Worm (Caenorhabditis elegans): ENCODE data around the gene pfd-5.

The pfd-5 gene

DNA sequence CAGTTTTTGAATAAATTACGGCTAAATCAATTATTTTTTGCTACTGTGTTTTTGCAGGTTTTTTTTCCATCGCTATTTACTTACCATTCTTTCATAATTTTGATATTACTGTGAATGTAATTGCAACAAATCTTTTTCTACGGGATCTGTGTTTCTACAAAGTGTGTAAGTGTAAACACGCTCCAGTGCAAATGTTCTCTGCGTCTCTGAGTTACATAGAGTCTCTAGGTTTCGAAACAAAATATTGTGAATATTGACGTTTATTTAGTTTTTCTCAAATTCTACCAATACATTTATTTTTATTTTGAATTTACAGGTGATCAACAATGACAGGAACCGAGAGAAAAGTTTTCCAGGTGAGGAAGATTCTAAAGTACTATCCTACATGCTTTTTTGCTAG is 14.7 kb downstream of the pfd-5 start, which contains the start of gene yju-2 (continued):
- TF ChIP-seq efl-1 (optimal IDR thresholded peaks at IDR 0.05) (peak; percentile 74 to 83), efl-1 (GFP tag; optimal IDR thresholded peaks at IDR 0.05 in 1 of 2) (peak; percentile 63 to 95), tbx-2 (tag; optimal IDR thresholded peaks at IDR 0.05) (peak; percentile 13)

DNA sequence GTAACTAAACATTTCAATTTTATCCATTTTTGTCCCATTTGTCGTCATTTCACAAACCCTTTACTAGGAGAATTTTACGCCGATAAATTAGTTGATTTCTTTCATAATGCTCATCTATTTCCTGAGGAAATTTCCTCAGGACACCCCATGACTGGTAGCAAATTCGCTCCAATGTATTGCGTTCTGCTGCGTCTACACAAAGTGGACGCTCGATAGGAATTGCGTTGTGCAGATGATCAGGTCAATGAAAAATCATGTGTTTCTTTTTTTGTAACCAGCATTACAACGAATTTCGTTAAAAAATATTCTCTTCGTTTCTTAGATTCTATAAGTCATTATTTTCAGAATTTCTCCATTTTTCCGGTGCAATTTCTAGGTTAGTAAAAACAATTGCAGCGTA is 16.9 kb downstream of the pfd-5 start, which contains the start of gene epg-4:
Gene epg-4 (plus strand): TSS at position 346 of the 400 bp plus-strand sequence.
- TF ChIP-seq ceh-8 (GFP tag; optimal IDR thresholded peaks at IDR 0.05), result no peak
- TF ChIP-seq fkh-10 (GFP tag; optimal IDR thresholded peaks at IDR 0.05), result no peak
- no peak for TF ChIP-seq mef-2 (tag; optimal IDR thresholded peaks at IDR 0.05)
- no peak for TF ChIP-seq sup-37 (GFP tag; optimal IDR thresholded peaks at IDR 0.05)
- no peak for TF ChIP-seq nhr-12 (tag; optimal IDR thresholded peaks at IDR 0.05)
- TF ChIP-seq isw-1 (GFP tag; IDR thresholded peaks at IDR 0.05), result no peak; the same call in 1 of the 2 replicates
- peak in 1 of 2 experiments; percentile 22 for TF ChIP-seq mdl-1 (tag; optimal IDR thresholded peaks at IDR 0.05)
- no peak for TF ChIP-seq dsc-1 (tag; optimal IDR thresholded peaks at IDR 0.05)
- no peak for TF ChIP-seq ceh-88 (GFP tag; IDR thresholded peaks at IDR 0.05)
- TF ChIP-seq efl-1 (optimal IDR thresholded peaks at IDR 0.05), result peak; percentile 19 to 57
- TF ChIP-seq efl-1 (GFP tag; optimal IDR thresholded peaks at IDR 0.05 in 1 of 2), result peak; percentile 45 to 93
- TF ChIP-seq skn-1 (tag; optimal IDR thresholded peaks at IDR 0.05), result peak; percentile 47
- no peak for TF ChIP-seq lin-15B (tag; optimal IDR thresholded peaks at IDR 0.05)
- TF ChIP-seq snu-23 (GFP tag; optimal IDR thresholded peaks at IDR 0.05), result peak; percentile 36
- TF ChIP-seq dpl-1 (GFP tag; optimal IDR thresholded peaks at IDR 0.05), result peak; percentile 9 to 53 (median 41)
- TF ChIP-seq lsy-2 (tag; optimal IDR thresholded peaks at IDR 0.05), result peak in 1 of 2 experiments; percentile 69
- TF ChIP-seq C16A3.4 (tag; optimal IDR thresholded peaks at IDR 0.05), result peak; percentile 50
- TF ChIP-seq lir-3 (tag; optimal IDR thresholded peaks at IDR 0.05; ENCODE audit: poor library complexity), result no peak
- peak in 1 of 3 experiments; percentile 11 for TF ChIP-seq ceh-82 (tag; optimal IDR thresholded peaks at IDR 0.05)
- TF ChIP-seq ceh-90 (tag; optimal IDR thresholded peaks at IDR 0.05), result no peak
- TF ChIP-seq mab-9 (GFP tag; IDR thresholded peaks at IDR 0.05), result no peak
- TF ChIP-seq nhr-20 (tag; optimal IDR thresholded peaks at IDR 0.05), result peak; percentile 15
- peak; percentile 41 for TF ChIP-seq nhr-71 (tag; optimal IDR thresholded peaks at IDR 0.05)
- no peak for TF ChIP-seq lin-39 (tag; optimal IDR thresholded peaks at IDR 0.05)
- peak in 1 of 6 experiments; percentile 13 for TF ChIP-seq elt-3 (tag; optimal IDR thresholded peaks at IDR 0.05)
- no peak for TF ChIP-seq nhr-19 (GFP tag; conservative IDR thresholded peaks at IDR 0.05)
- peak; percentile 70 for TF ChIP-seq lin-14 (GFP tag; optimal IDR thresholded peaks at IDR 0.05)
- TF ChIP-seq nhr-85 (tag), result peak; percentile 36
- peak; percentile 33 for TF ChIP-seq blmp-1 (tag; optimal IDR thresholded peaks at IDR 0.05)
- TF ChIP-seq unc-62 (GFP tag; optimal IDR thresholded peaks at IDR 0.05), result no peak
- no peak for TF ChIP-seq C34B4.2 (tag; optimal IDR thresholded peaks at IDR 0.05)
- peak; percentile 42 to 79 for TF ChIP-seq lin-35 (GFP tag; optimal IDR thresholded peaks at IDR 0.05)
- no peak for TF ChIP-seq unc-98 (GFP tag; IDR thresholded peaks at IDR 0.05)
- peak; percentile 22 for TF ChIP-seq unc-130 (tag; optimal IDR thresholded peaks at IDR 0.05)
- peak; percentile 3 for TF ChIP-seq nhr-77 (tag; optimal IDR thresholded peaks at IDR 0.05)
- TF ChIP-seq pag-3 (tag; optimal IDR thresholded peaks at IDR 0.05; ENCODE audit: borderline replicate concordance, insufficient read depth), result no peak
- TF ChIP-seq C04F5.9 (tag; optimal IDR thresholded peaks at IDR 0.05), result no peak
- TF ChIP-seq jun-1 (tag; optimal IDR thresholded peaks at IDR 0.05), result no peak
- no peak for TF ChIP-seq fkh-8 (tag; optimal IDR thresholded peaks at IDR 0.05)
- TF ChIP-seq ets-5 (GFP tag; IDR thresholded peaks at IDR 0.05), result no peak
- TF ChIP-seq sptf-1 (tag; optimal IDR thresholded peaks at IDR 0.05), result no peak
- no peak for TF ChIP-seq grh-1 (GFP tag; IDR thresholded peaks at IDR 0.05)

All from whole organism, L1 larva.